Fruit fly (Drosophila melanogaster) whole organism, embryonic: ENCODE measurements around the gene DEF8.

Source experiments
- Antp ChIP-seq: fragments of 200-800 bp; sonication (Bioruptor generic); optimal IDR thresholded peaks from 3 replicates; lab custom pipeline; 2016; ENCODE audit warnings: missing biosample characterization, missing genetic modification characterization
- CG11696 ChIP-seq: fragments of 200-800 bp; sonication (Bioruptor generic); IDR thresholded peaks from 2 replicates; pipeline ENCODE4 v1.3.6; 2022; ENCODE audit warnings: missing biosample characterization, missing genetic modification characterization
- CG11723 ChIP-seq: fragments of 200-800 bp; sonication (Bioruptor generic); optimal IDR thresholded peaks from 2 replicates; lab custom pipeline; 2017; ENCODE audit warnings: missing biosample characterization, mild to moderate bottlenecking, missing genetic modification characterization
- CG13123 ChIP-seq: fragments of 200-800 bp; sonication (Bioruptor generic); optimal IDR thresholded peaks from 2 replicates; lab custom pipeline; 2016; ENCODE audit warnings: missing biosample characterization, missing genetic modification characterization
- CG15514 ChIP-seq: fragments of 200-800 bp; sonication (Bioruptor generic); optimal IDR thresholded peaks from 3 replicates; lab custom pipeline; 2017; ENCODE audit warnings: missing biosample characterization, missing genetic modification characterization, mild to moderate bottlenecking, moderate library complexity, missing genetic modification reagents
- CG31388 ChIP-seq: fragments of 200-800 bp; sonication (Bioruptor generic); optimal IDR thresholded peaks from 2 replicates; lab custom pipeline; 2016; ENCODE audit warnings: missing biosample characterization, missing genetic modification characterization
- CG3163 ChIP-seq: fragments of 200-800 bp; sonication (Bioruptor generic); optimal IDR thresholded peaks from 3 replicates; lab custom pipeline; 2016; ENCODE audit warnings: missing biosample characterization, missing genetic modification characterization
- CG3726 ChIP-seq: fragments of 200-800 bp; sonication (Bioruptor generic); IDR thresholded peaks from 3 replicates; pipeline ENCODE4, ENCODE4 v1.3.6; 2022; ENCODE audit warnings: missing biosample characterization, missing genetic modification characterization
- CG4328 ChIP-seq: fragments of 200-800 bp; sonication (Bioruptor generic); optimal IDR thresholded peaks from 3 replicates; lab custom pipeline; 2017; ENCODE audit warnings: missing biosample characterization, missing genetic modification reagents, missing genetic modification characterization
- CG4820 ChIP-seq: fragments of 200-800 bp; sonication (Bioruptor generic); optimal IDR thresholded peaks from 3 replicates; lab custom pipeline; 2016; ENCODE audit warnings: missing biosample characterization, missing genetic modification characterization
- CG7357 ChIP-seq: fragments of 200-800 bp; sonication (Bioruptor generic); IDR thresholded peaks from 3 replicates; pipeline ENCODE4 v1.3.6; 2022; ENCODE audit warnings: missing biosample characterization, missing genetic modification characterization
- CG7987 ChIP-seq: fragments of 200-800 bp; sonication (Bioruptor generic); optimal IDR thresholded peaks from 2 replicates; lab custom pipeline; 2018; ENCODE audit warnings: missing biosample characterization, mild to moderate bottlenecking, missing genetic modification characterization, moderate library complexity
- CG8281 ChIP-seq: fragments of 200-800 bp; sonication (Bioruptor generic); optimal IDR thresholded peaks from 2 replicates; lab custom pipeline; 2018; ENCODE audit warnings: missing biosample characterization, mild to moderate bottlenecking, missing genetic modification characterization, moderate library complexity
- CG8359 ChIP-seq: fragments of 200-800 bp; sonication (Bioruptor generic); optimal IDR thresholded peaks from 2 replicates; lab custom pipeline; 2017; ENCODE audit warnings: missing biosample characterization, mild to moderate bottlenecking, missing genetic modification characterization, borderline replicate concordance
- CHES-1-like ChIP-seq: fragments of 200-800 bp; sonication (Bioruptor generic); optimal IDR thresholded peaks from 2 replicates; lab custom pipeline; 2016; ENCODE audit warnings: missing biosample characterization, missing genetic modification characterization
- CkIIα-i1 ChIP-seq: fragments of 200-800 bp; sonication (Bioruptor generic); IDR thresholded peaks from 2 replicates; pipeline ENCODE4 v1.3.6; 2022; ENCODE audit warnings: missing biosample characterization, missing genetic modification characterization
- CoRest ChIP-seq: fragments of 200-800 bp; sonication (Bioruptor generic); optimal IDR thresholded peaks from 3 replicates; lab custom pipeline; 2018; ENCODE audit warnings: missing biosample characterization, mild to moderate bottlenecking, missing genetic modification characterization, moderate library complexity
- Dll ChIP-seq: fragments of 200-800 bp; sonication (Bioruptor generic); IDR thresholded peaks from 4 replicates; pipeline ENCODE4 v1.3.6; 2022; ENCODE audit warnings: missing biosample characterization, missing genetic modification characterization; ENCODE audit not compliant: partially characterized antibody
- HmgD ChIP-seq: fragments of 200-800 bp; sonication (Bioruptor generic); optimal IDR thresholded peaks from 3 replicates; lab custom pipeline; 2016; ENCODE audit warnings: missing biosample characterization, missing genetic modification characterization
- Hr51 ChIP-seq, 2 experiments: fragments of 200-800 bp; sonication (Bioruptor generic); optimal IDR thresholded peaks; 2 replicates in 1 of 2; 3 replicates in 1 of 2; lab custom pipeline; 2016 to 2018; ENCODE audit warnings: missing biosample characterization in 2 of 2, missing genetic modification characterization in 2 of 2, mild to moderate bottlenecking in 1 of 2, moderate library complexity in 1 of 2
- Mad ChIP-seq: fragments of 200-800 bp; sonication (Bioruptor generic); optimal IDR thresholded peaks from 2 replicates; lab custom pipeline; 2016; ENCODE audit warnings: missing biosample characterization, missing genetic modification characterization
- Max ChIP-seq: fragments of 200-800 bp; sonication (Bioruptor generic); optimal IDR thresholded peaks from 2 replicates; lab custom pipeline; 2016; ENCODE audit warnings: missing biosample characterization, mild to moderate bottlenecking, missing genetic modification characterization
- Poxn ChIP-seq: fragments of 200-800 bp; sonication (Bioruptor generic); IDR thresholded peaks from 2 replicates; pipeline ENCODE4 v1.3.6; 2022; ENCODE audit warnings: missing biosample characterization, missing genetic modification characterization
- TFAM ChIP-seq: fragments of 200-800 bp; sonication (Bioruptor generic); optimal IDR thresholded peaks from 2 replicates; lab custom pipeline; 2017; ENCODE audit warnings: missing biosample characterization, missing genetic modification characterization, inconsistent platforms
- Vsx1 ChIP-seq: fragments of 200-800 bp; sonication (Bioruptor generic); optimal IDR thresholded peaks from 2 replicates; lab custom pipeline; 2017; ENCODE audit warnings: missing biosample characterization, mild to moderate bottlenecking, missing genetic modification characterization, missing genetic modification reagents
- ash1 ChIP-seq: fragments of 200-800 bp; sonication (Bioruptor generic); optimal IDR thresholded peaks from 2 replicates; lab custom pipeline; 2018; ENCODE audit warnings: missing biosample characterization, mild to moderate bottlenecking, missing genetic modification characterization
- az2 ChIP-seq: fragments of 200-800 bp; sonication (Bioruptor generic); optimal IDR thresholded peaks from 3 replicates; lab custom pipeline; 2016; ENCODE audit warnings: missing biosample characterization, missing genetic modification characterization
- btn ChIP-seq: fragments of 200-800 bp; sonication (Bioruptor generic); optimal IDR thresholded peaks from 2 replicates; lab custom pipeline; 2016; ENCODE audit warnings: missing biosample characterization, missing genetic modification characterization
- caup ChIP-seq: fragments of 200-800 bp; sonication (Bioruptor generic); optimal IDR thresholded peaks from 3 replicates; lab custom pipeline; 2017; ENCODE audit warnings: missing biosample characterization, mild to moderate bottlenecking, missing genetic modification characterization, moderate library complexity; ENCODE audit not compliant: severe bottlenecking
- chinmo ChIP-seq: fragments of 200-800 bp; sonication (Bioruptor generic); IDR thresholded peaks from 4 replicates; pipeline ENCODE4 v1.3.6; 2022; ENCODE audit warnings: missing biosample characterization, missing genetic modification characterization; ENCODE audit not compliant: partially characterized antibody
- chn ChIP-seq: fragments of 200-800 bp; sonication (Bioruptor generic); optimal IDR thresholded peaks from 2 replicates; lab custom pipeline; 2016; ENCODE audit warnings: missing biosample characterization, missing genetic modification characterization
- crc ChIP-seq: fragments of 200-800 bp; sonication (Bioruptor generic); optimal IDR thresholded peaks from 2 replicates; lab custom pipeline; 2016; ENCODE audit warnings: missing biosample characterization, missing genetic modification characterization
- danr ChIP-seq: fragments of 200-800 bp; sonication (Bioruptor generic); IDR thresholded peaks from 2 replicates; pipeline ENCODE4 v1.3.6; 2022; ENCODE audit warnings: missing biosample characterization, missing genetic modification characterization
- gce ChIP-seq: fragments of 200-800 bp; sonication (Bioruptor generic); IDR thresholded peaks from 3 replicates; pipeline ENCODE4 v1.3.6; 2022; ENCODE audit warnings: missing biosample characterization, missing genetic modification characterization
- gsb ChIP-seq: fragments of 200-800 bp; sonication (Bioruptor generic); IDR thresholded peaks from 2 replicates; pipeline ENCODE4 v1.3.6; 2022; ENCODE audit warnings: missing biosample characterization, missing genetic modification characterization
- gt ChIP-seq: fragments of 200-800 bp; sonication (Bioruptor generic); IDR thresholded peaks from 2 replicates; pipeline ENCODE4 v1.3.6; 2022; ENCODE audit warnings: missing biosample characterization, missing genetic modification characterization
- ham ChIP-seq: fragments of 200-800 bp; sonication (Bioruptor generic); IDR thresholded peaks from 2 replicates; pipeline ENCODE4 v1.3.6; 2022; ENCODE audit warnings: missing biosample characterization, missing genetic modification characterization
- ken ChIP-seq: fragments of 200-800 bp; sonication (Bioruptor generic); IDR thresholded peaks from 3 replicates; pipeline ENCODE4 v1.3.6; 2022; ENCODE audit warnings: missing biosample characterization, missing genetic modification characterization
- mirr ChIP-seq: fragments of 200-800 bp; sonication (Bioruptor generic); optimal IDR thresholded peaks from 3 replicates; lab custom pipeline; 2018; ENCODE audit warnings: missing biosample characterization, mild to moderate bottlenecking, missing genetic modification characterization
- pho ChIP-seq: fragments of 200-800 bp; sonication (Bioruptor generic); optimal IDR thresholded peaks from 2 replicates; lab custom pipeline; 2016; ENCODE audit warnings: missing biosample characterization, missing genetic modification characterization
- ranshi ChIP-seq: fragments of 200-800 bp; sonication (Bioruptor generic); IDR thresholded peaks from 2 replicates; pipeline ENCODE4 v1.3.6; 2022; ENCODE audit warnings: missing biosample characterization, missing genetic modification characterization
- repo ChIP-seq: fragments of 200-800 bp; sonication (Bioruptor generic); optimal IDR thresholded peaks from 2 replicates; lab custom pipeline; 2016; ENCODE audit warnings: missing biosample characterization, missing genetic modification characterization
- ro ChIP-seq: fragments of 200-800 bp; sonication (Bioruptor generic); IDR thresholded peaks from 2 replicates; pipeline ENCODE4 v1.3.6; 2022; ENCODE audit warnings: missing biosample characterization, missing genetic modification characterization
- slou ChIP-seq: fragments of 200-800 bp; sonication (Bioruptor generic); optimal IDR thresholded peaks from 3 replicates; lab custom pipeline; 2016; ENCODE audit warnings: missing biosample characterization, missing genetic modification characterization
- so ChIP-seq: fragments of 200-800 bp; sonication (Bioruptor generic); IDR thresholded peaks from 3 replicates; pipeline ENCODE4 v1.3.6; 2022; ENCODE audit warnings: missing biosample characterization, missing genetic modification characterization
- tna ChIP-seq: fragments of 200-800 bp; sonication (Bioruptor generic); IDR thresholded peaks from 2 replicates; pipeline ENCODE4 v1.3.6; 2022; ENCODE audit warnings: missing biosample characterization, missing genetic modification characterization; ENCODE audit not compliant: partially characterized antibody
- tup ChIP-seq: fragments of 200-800 bp; sonication (Bioruptor generic); optimal IDR thresholded peaks from 2 replicates; lab custom pipeline; 2016; ENCODE audit warnings: missing biosample characterization, mild to moderate bottlenecking, missing genetic modification characterization, moderate library complexity
- wdn ChIP-seq: fragments of 200-800 bp; sonication (Bioruptor generic); IDR thresholded peaks from 2 replicates; pipeline ENCODE4 v1.3.6; 2022; ENCODE audit warnings: missing biosample characterization, missing genetic modification characterization
- wek ChIP-seq: fragments of 200-800 bp; sonication (Bioruptor generic); optimal IDR thresholded peaks from 3 replicates; lab custom pipeline; 2018; ENCODE audit warnings: missing biosample characterization, mild to moderate bottlenecking, missing genetic modification characterization, moderate library complexity
- zen2 ChIP-seq: fragments of 200-800 bp; sonication (Bioruptor generic); IDR thresholded peaks from 3 replicates; pipeline ENCODE4 v1.3.6; 2022; ENCODE audit warnings: missing biosample characterization, missing genetic modification characterization; ENCODE audit not compliant: partially characterized antibody

DEF8 gene

dm6 chr3L:12124975-12125374 is 7.0 kb upstream of the DEF8 start, which contains the start of gene yps (continued):
- TF ChIP-seq CG11696: peak; percentile 79
- peak; percentile 80 for TF ChIP-seq slou (GFP tag; lab: Kevin White, UChicago)
- TF ChIP-seq gt (GFP tag; lab: Robert Waterston, UW): peak; percentile 55
- peak; percentile 90 for TF ChIP-seq so (GFP tag; lab: Robert Waterston, UW)
- peak; percentile 62; the same call in 1 of the 2 replicates for TF ChIP-seq CkIIα-i1
- peak; percentile 94 for TF ChIP-seq Mad (GFP tag; lab: Kevin White, UChicago)
- no peak; the same call in 1 of the 2 replicates for TF ChIP-seq danr (GFP tag; lab: Robert Waterston, UW)
- peak; percentile 88 for TF ChIP-seq btn (GFP tag; lab: Kevin White, UChicago)
- TF ChIP-seq tup (GFP tag; lab: Kevin White, UChicago): peak; percentile 90
- TF ChIP-seq pho (GFP tag; lab: Kevin White, UChicago): peak; percentile 87
- TF ChIP-seq CHES-1-like (GFP tag; lab: Kevin White, UChicago): peak; percentile 96
- peak; percentile 86 for TF ChIP-seq crc
- TF ChIP-seq Max (GFP tag; lab: Kevin White, UChicago): peak; percentile 92
- peak; percentile 78; the same call in 1 of the 2 replicates for TF ChIP-seq ham (GFP tag; lab: Robert Waterston, UW)
- peak; percentile 85 for TF ChIP-seq CG3163 (GFP tag; lab: Kevin White, UChicago)
- peak; percentile 95 for TF ChIP-seq CG11723 (GFP tag; lab: Kevin White, UChicago)
- TF ChIP-seq gsb: peak; percentile 74
- peak; percentile 83 to 95 for TF ChIP-seq Hr51 (GFP tag; optimal IDR thresholded peaks at IDR 0.05; lab: Kevin White, UChicago)
- TF ChIP-seq chn: peak; percentile 83
- peak; percentile 100 for TF ChIP-seq CG7987 (GFP tag; lab: Kevin White, UChicago)
- TF ChIP-seq ash1 (GFP tag; lab: Kevin White, UChicago): peak; percentile 99
- TF ChIP-seq Poxn (GFP tag; lab: Robert Waterston, UW): 0 out of 2 replicates have a peak, but pooled peaks have one; percentile 17
- TF ChIP-seq caup (GFP tag; lab: Kevin White, UChicago): peak; percentile 99
- peak; percentile 86 for TF ChIP-seq Antp (GFP tag; lab: Kevin White, UChicago)
- TF ChIP-seq CG31388 (GFP tag; lab: Kevin White, UChicago): peak; percentile 23
- peak; percentile 87 for TF ChIP-seq CG13123 (GFP tag; lab: Kevin White, UChicago)
- TF ChIP-seq CG4328 (GFP tag; lab: Kevin White, UChicago): peak; percentile 97
- peak; percentile 84 for TF ChIP-seq CoRest (tag; lab: Kevin White, UChicago)
- TF ChIP-seq Dll: peak; percentile 69; the same call in 3 of the 4 replicates
- peak; percentile 96 for TF ChIP-seq CG15514 (GFP tag; lab: Kevin White, UChicago)
- TF ChIP-seq wdn (GFP tag; lab: Robert Waterston, UW): peak; percentile 88
- TF ChIP-seq CG7357 (GFP tag; lab: Robert Waterston, UW): no peak
- TF ChIP-seq tna (GFP tag; lab: Robert Waterston, UW): peak; percentile 42; the same call in 1 of the 2 replicates
- TF ChIP-seq HmgD (GFP tag; lab: Kevin White, UChicago): peak; percentile 95
- TF ChIP-seq repo (GFP tag; lab: Kevin White, UChicago): peak; percentile 94
- peak; percentile 96 for TF ChIP-seq wek (GFP tag; lab: Kevin White, UChicago)
- TF ChIP-seq CG8281 (tag; lab: Kevin White, UChicago): peak; percentile 68
- TF ChIP-seq ken (GFP tag; lab: Robert Waterston, UW): peak; percentile 91
- TF ChIP-seq Vsx1 (GFP tag; lab: Kevin White, UChicago): peak; percentile 97
- no peak; the same call in 1 of the 3 replicates for TF ChIP-seq zen2 (GFP tag; lab: Robert Waterston, UW)
- TF ChIP-seq mirr (GFP tag; lab: Kevin White, UChicago): peak; percentile 99
- TF ChIP-seq ro (GFP tag; lab: Robert Waterston, UW): no peak
- peak; percentile 82 for TF ChIP-seq az2
- peak; percentile 95; the same call in 2 of the 3 replicates for TF ChIP-seq gce (GFP tag; lab: Robert Waterston, UW)
- TF ChIP-seq TFAM (GFP tag; lab: Kevin White, UChicago): peak; percentile 87
- TF ChIP-seq CG8359: peak; percentile 83
- peak; percentile 81; the same call in 1 of the 3 replicates for TF ChIP-seq CG3726
- TF ChIP-seq chinmo (GFP tag; lab: Robert Waterston, UW): no peak
- TF ChIP-seq CG4820: peak; percentile 67
- TF ChIP-seq ranshi (GFP tag; lab: Robert Waterston, UW): peak; percentile 86; the same call in 1 of the 2 replicates
